Fruit fly (Drosophila melanogaster) whole organism, embryonic: ENCODE measurements around the gene CG31344.

Experiments
- CG10543 ChIP-seq: fragments of 200-800 bp; sonication (Bioruptor generic); optimal IDR thresholded peaks from 3 replicates; lab custom pipeline; 2017; ENCODE audit warnings: missing biosample characterization, mild to moderate bottlenecking, missing genetic modification characterization, moderate library complexity
- CG13775 ChIP-seq: fragments of 200-800 bp; sonication (Bioruptor generic); optimal IDR thresholded peaks from 3 replicates; lab custom pipeline; 2017; ENCODE audit warnings: missing biosample characterization, mild to moderate bottlenecking, missing genetic modification characterization
- CG1792 ChIP-seq: fragments of 200-800 bp; sonication (Bioruptor generic); optimal IDR thresholded peaks from 2 replicates; lab custom pipeline; 2016; ENCODE audit warnings: missing biosample characterization, missing genetic modification characterization
- CG6272 ChIP-seq: fragments of 200-800 bp; sonication (Bioruptor generic); IDR thresholded peaks from 2 replicates; pipeline ENCODE4 v1.3.6; 2022; ENCODE audit warnings: missing biosample characterization, missing genetic modification characterization
- CG7357 ChIP-seq: fragments of 200-800 bp; sonication (Bioruptor generic); IDR thresholded peaks from 3 replicates; pipeline ENCODE4 v1.3.6; 2022; ENCODE audit warnings: missing biosample characterization, missing genetic modification characterization
- Hsf ChIP-seq: fragments of 200-800 bp; sonication (Bioruptor generic); optimal IDR thresholded peaks from 3 replicates; lab custom pipeline; 2016; ENCODE audit warnings: missing biosample characterization, missing genetic modification characterization
- amos ChIP-seq: fragments of 200-800 bp; sonication (Bioruptor generic); IDR thresholded peaks from 2 replicates; pipeline ENCODE4 v1.3.6; 2022; ENCODE audit warnings: missing biosample characterization, missing genetic modification characterization; ENCODE audit not compliant: partially characterized antibody
- az2 ChIP-seq: fragments of 200-800 bp; sonication (Bioruptor generic); optimal IDR thresholded peaks from 3 replicates; lab custom pipeline; 2016; ENCODE audit warnings: missing biosample characterization, missing genetic modification characterization
- chn ChIP-seq: fragments of 200-800 bp; sonication (Bioruptor generic); optimal IDR thresholded peaks from 2 replicates; lab custom pipeline; 2016; ENCODE audit warnings: missing biosample characterization, missing genetic modification characterization
- dpn ChIP-seq, 2 experiments: fragments of 200-800 bp; sonication (Bioruptor generic); optimal IDR thresholded peaks; 3 replicates each; lab custom pipeline; 2016; ENCODE audit warnings: missing biosample characterization in 2 of 2, missing genetic modification characterization in 2 of 2
- nerfin-1 ChIP-seq: fragments of 200-800 bp; sonication (Bioruptor generic); optimal IDR thresholded peaks from 3 replicates; lab custom pipeline; 2019; ENCODE audit warnings: missing biosample characterization, mild to moderate bottlenecking, missing genetic modification characterization, moderate library complexity
- tna ChIP-seq: fragments of 200-800 bp; sonication (Bioruptor generic); IDR thresholded peaks from 2 replicates; pipeline ENCODE4 v1.3.6; 2022; ENCODE audit warnings: missing biosample characterization, missing genetic modification characterization; ENCODE audit not compliant: partially characterized antibody

DNA sequence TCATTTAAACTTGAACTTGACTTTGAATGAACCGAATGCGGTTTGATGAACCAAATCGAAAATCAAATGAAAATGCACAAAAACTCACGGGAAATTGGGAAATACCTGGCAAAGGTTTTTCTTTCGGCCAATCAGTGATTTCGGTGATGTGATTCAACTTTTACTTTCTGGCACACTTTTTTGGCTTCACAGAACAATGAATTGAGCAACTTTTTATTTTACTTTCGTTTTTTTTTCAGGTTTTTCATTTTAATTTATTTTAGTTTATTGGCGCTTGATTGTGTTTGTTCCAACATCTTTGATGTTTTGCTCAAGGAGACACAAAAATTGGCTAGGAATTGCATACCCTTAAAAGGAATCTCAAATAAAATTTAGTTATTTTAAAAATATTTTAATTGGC, 43.7 kb downstream of the CG31344 start, which contains the start of gene Mf:
- TF ChIP-seq CG7357 (no peak), chn (no peak), az2 (GFP tag; lab: Kevin White, UChicago) (no peak), Hsf (GFP tag; lab: Kevin White, UChicago) (no peak), CG10543 (GFP tag; lab: Kevin White, UChicago) (no peak), CG13775 (no peak), dpn (GFP tag; optimal IDR thresholded peaks at IDR 0.05; lab: Kevin White, UChicago) (no peak), CG1792 (no peak), amos (GFP tag; lab: Robert Waterston, UW) (no peak), nerfin-1 (tag; lab: Kevin White, UChicago) (no peak), tna (GFP tag; lab: Robert Waterston, UW) (no peak), CG6272 (GFP tag; lab: Robert Waterston, UW) (no peak)
